Fruit fly (Drosophila melanogaster): ENCODE results near the gene Cmpk.
A peak's percentile ranks its signal among the peaks of the same experiment; 100 is the strongest.

Cmpk gene

DNA sequence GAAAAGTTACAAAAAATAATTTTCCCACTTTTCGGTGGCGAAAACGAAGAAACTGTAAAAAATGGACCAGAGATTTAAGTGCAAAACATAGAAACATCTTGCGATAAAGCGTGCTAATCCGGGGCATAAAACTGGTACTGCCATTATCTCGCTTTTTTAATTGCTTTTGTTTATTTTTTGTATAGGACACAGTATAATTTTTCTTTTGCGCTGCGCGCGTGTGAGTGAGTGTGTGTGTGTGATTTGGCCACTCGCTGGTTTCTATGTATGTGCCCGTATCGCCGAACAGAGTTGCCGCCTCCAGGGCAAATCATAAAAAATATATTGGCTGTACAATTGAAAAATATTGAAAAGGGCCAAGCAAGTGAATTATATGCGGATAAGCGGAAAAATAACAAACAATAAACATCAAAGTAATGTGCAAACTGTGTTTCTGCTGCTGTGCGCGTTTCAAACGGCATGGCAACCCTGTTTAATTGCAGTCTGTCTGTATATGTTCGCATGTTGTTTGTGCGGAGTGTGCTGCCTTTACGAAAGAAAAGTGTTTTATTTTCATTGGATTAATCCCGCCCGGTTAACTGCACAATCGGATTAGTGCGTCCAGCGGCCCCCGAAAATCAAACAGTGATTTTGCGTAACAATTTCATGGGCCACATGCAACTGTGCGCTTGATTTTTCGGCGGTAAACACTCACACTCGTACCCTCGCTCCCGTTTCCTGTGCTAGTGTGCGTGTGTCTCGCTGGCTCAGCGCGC lies 12.9 kb downstream of the Cmpk start (continued):
- TF ChIP-seq topi (GFP tag; optimal IDR thresholded peaks at IDR 0.05): peak; percentile 97
- peak; percentile 99 for TF ChIP-seq eg (GFP tag; IDR thresholded peaks at IDR 0.05)
- TF ChIP-seq cyc (GFP tag; optimal IDR thresholded peaks at IDR 0.05): peak; percentile 98
- TF ChIP-seq CG9139 (GFP tag; optimal IDR thresholded peaks at IDR 0.05): peak; percentile 71
- TF ChIP-seq pdm3 (GFP tag; optimal IDR thresholded peaks at IDR 0.05): peak; percentile 98
- peak; percentile 97 for TF ChIP-seq CG34406 (GFP tag; optimal IDR thresholded peaks at IDR 0.05)
- TF ChIP-seq CG11902 (GFP tag; optimal IDR thresholded peaks at IDR 0.05): peak; percentile 95
- TF ChIP-seq OdsH (GFP tag; optimal IDR thresholded peaks at IDR 0.05): peak; percentile 99
- TF ChIP-seq Sox102F (GFP tag; optimal IDR thresholded peaks at IDR 0.05): peak; percentile 98
- TF ChIP-seq CG15336 (GFP tag; IDR thresholded peaks at IDR 0.05): peak; percentile 97
- peak; percentile 83 to 91 for TF ChIP-seq ss (GFP tag; optimal IDR thresholded peaks at IDR 0.05)
- peak; percentile 94 for TF ChIP-seq CG3032 (tag; optimal IDR thresholded peaks at IDR 0.05)
- peak; percentile 98 for TF ChIP-seq acj6 (GFP tag; optimal IDR thresholded peaks at IDR 0.05)
- TF ChIP-seq spab (GFP tag; optimal IDR thresholded peaks at IDR 0.05): peak; percentile 92
- peak; percentile 98 for TF ChIP-seq svp (GFP tag)
- peak; percentile 97 for TF ChIP-seq Smox (GFP tag; optimal IDR thresholded peaks at IDR 0.05)
- TF ChIP-seq CG6276 (GFP tag; optimal IDR thresholded peaks at IDR 0.05): peak; percentile 94
- peak; percentile 93 to 97 for TF ChIP-seq salr (GFP tag; optimal IDR thresholded peaks at IDR 0.05)
- peak; percentile 97 for TF ChIP-seq Sox15 (GFP tag; optimal IDR thresholded peaks at IDR 0.05)
- TF ChIP-seq Hr38 (GFP tag; optimal IDR thresholded peaks at IDR 0.05): peak; percentile 93
- peak; percentile 99 for TF ChIP-seq Hr39 (GFP tag; optimal IDR thresholded peaks at IDR 0.05)
- TF ChIP-seq CG7368 (GFP tag; optimal IDR thresholded peaks at IDR 0.05): peak; percentile 98
- peak; percentile 80 for TF ChIP-seq Blimp-1 (GFP tag; optimal IDR thresholded peaks at IDR 0.05)
- peak; percentile 98 for TF ChIP-seq net (GFP tag; optimal IDR thresholded peaks at IDR 0.05)
- TF ChIP-seq Ets96B (tag; optimal IDR thresholded peaks at IDR 0.05): peak; percentile 96
- TF ChIP-seq CG8119 (GFP tag; IDR thresholded peaks at IDR 0.05): peak; percentile 97
- TF ChIP-seq fd59A (GFP tag; optimal IDR thresholded peaks at IDR 0.05): peak; percentile 93

dm6 chr3R:26041417-26042101 lies 13.7 kb downstream of the Cmpk start, which contains the start of gene gro:
Gene gro, plus strand, starts transcription at chr3R:26041736.
- TF ChIP-seq fd59A (GFP tag; optimal IDR thresholded peaks at IDR 0.05) (no peak), pdm3 (GFP tag; optimal IDR thresholded peaks at IDR 0.05) (peak; percentile 84), CG11762 (GFP tag; optimal IDR thresholded peaks at IDR 0.05; ENCODE audit: insufficient read depth) (peak; percentile 66), net (GFP tag; optimal IDR thresholded peaks at IDR 0.05) (peak; percentile 26), Eip93F (GFP tag; optimal IDR thresholded peaks at IDR 0.05) (peak; percentile 56), CG15336 (GFP tag; IDR thresholded peaks at IDR 0.05) (peak; percentile 54; the same call in 1 of the 2 replicates), spab (GFP tag; optimal IDR thresholded peaks at IDR 0.05) (no peak), CG4318 (GFP tag; optimal IDR thresholded peaks at IDR 0.05) (peak; percentile 0), fkh (GFP tag; optimal IDR thresholded peaks at IDR 0.05) (no peak), OdsH (GFP tag; optimal IDR thresholded peaks at IDR 0.05) (peak; percentile 79), svp (GFP tag) (peak; percentile 85), acj6 (GFP tag; optimal IDR thresholded peaks at IDR 0.05) (peak; percentile 74), vri (GFP tag; optimal IDR thresholded peaks at IDR 0.05) (peak; percentile 74), Met (GFP tag; optimal IDR thresholded peaks at IDR 0.05) (peak; percentile 80), CG9139 (GFP tag; optimal IDR thresholded peaks at IDR 0.05) (no peak), Hr38 (GFP tag; optimal IDR thresholded peaks at IDR 0.05) (no peak), CG34406 (GFP tag; optimal IDR thresholded peaks at IDR 0.05) (peak; percentile 41), lz (GFP tag; optimal IDR thresholded peaks at IDR 0.05) (peak; percentile 73), CG16779 (tag; optimal IDR thresholded peaks at IDR 0.05) (no peak), CG6163 (GFP tag; IDR thresholded peaks at IDR 0.05) (peak; percentile 82), CG6854 (GFP tag; optimal IDR thresholded peaks at IDR 0.05) (peak; percentile 57), Sox102F (GFP tag; optimal IDR thresholded peaks at IDR 0.05) (peak; percentile 41), dsx (GFP tag; optimal IDR thresholded peaks at IDR 0.05; ENCODE audit: poor library complexity, severe bottlenecking) (no peak), fd85E (GFP tag; optimal IDR thresholded peaks at IDR 0.05) (peak; percentile 31), CG3919 (GFP tag; optimal IDR thresholded peaks at IDR 0.05) (peak; percentile 74), Hr39 (GFP tag; optimal IDR thresholded peaks at IDR 0.05) (peak; percentile 77), eg (GFP tag; IDR thresholded peaks at IDR 0.05) (peak; percentile 66), Gug (GFP tag; IDR thresholded peaks at IDR 0.05) (peak; percentile 62; the same call in 1 of the 2 replicates), cyc (GFP tag; optimal IDR thresholded peaks at IDR 0.05) (peak; percentile 81), CG11294 (GFP tag; IDR thresholded peaks at IDR 0.05) (no peak; the same call in 1 of the 2 replicates), Smox (GFP tag; optimal IDR thresholded peaks at IDR 0.05) (peak; percentile 72), dac (GFP tag; optimal IDR thresholded peaks at IDR 0.05) (no peak), CG11902 (GFP tag; optimal IDR thresholded peaks at IDR 0.05) (peak; percentile 46), topi (GFP tag; optimal IDR thresholded peaks at IDR 0.05) (peak; percentile 73), CG31627 (GFP tag; optimal IDR thresholded peaks at IDR 0.05) (peak; percentile 76)

Data from whole organism, prepupa.